Worm (Caenorhabditis elegans) whole organism, L4 larva: ENCODE data around the gene srh-282.

Experiments
- T26A8.4 ChIP-seq: fragments of 200-800 bp; sonication (Bioruptor generic); IDR thresholded peaks from 2 replicates; pipeline ENCODE4 v1.3.6; 2022; ENCODE audit warnings: missing genetic modification characterization, missing compliant biosample characterization
- daf-12 ChIP-seq: fragments of 150-350 bp; optimal IDR thresholded peaks from 2 replicates; lab custom pipeline; 2014; ENCODE audit warnings: missing biosample characterization, missing genetic modification reagents, missing genetic modification characterization
- duxl-1 ChIP-seq: sonication (generic microtip); optimal IDR thresholded peaks from 2 replicates; lab custom pipeline; 2016; ENCODE audit warnings: mild to moderate bottlenecking, missing genetic modification characterization, moderate library complexity, missing compliant biosample characterization; ENCODE audit not compliant: poor library complexity
- egl-27 ChIP-seq: sonication (generic microtip); optimal IDR thresholded peaks from 3 replicates; lab custom pipeline; 2017; ENCODE audit warnings: missing biosample characterization, missing genetic modification reagents, missing genetic modification characterization
- fkh-10 ChIP-seq: fragments of 150-350 bp; optimal IDR thresholded peaks from 2 replicates; lab custom pipeline; 2014; ENCODE audit warnings: missing biosample characterization, missing genetic modification reagents, missing genetic modification characterization
- hif-1 ChIP-seq, 2 experiments: sonication (generic microtip); optimal IDR thresholded peaks; 2 replicates each; lab custom pipeline; 2016 to 2017; ENCODE audit warnings: missing compliant biosample characterization in 2 of 2, missing genetic modification characterization in 2 of 2, missing genetic modification reagents in 2 of 2, missing genotype in 2 of 2, mild to moderate bottlenecking in 1 of 2
- jun-1 ChIP-seq: fragments of 150-350 bp; optimal IDR thresholded peaks from 2 replicates; lab custom pipeline; 2014; ENCODE audit warnings: missing biosample characterization, missing genetic modification reagents, missing genetic modification characterization
- lin-39 ChIP-seq: fragments of 150-350 bp; optimal IDR thresholded peaks from 2 replicates; lab custom pipeline; 2014; ENCODE audit warnings: missing biosample characterization, missing genetic modification reagents, missing genetic modification characterization
- nhr-237 ChIP-seq: sonication (generic microtip); optimal IDR thresholded peaks from 2 replicates; lab custom pipeline; 2017; ENCODE audit warnings: missing biosample characterization, missing genetic modification characterization
- nhr-42 ChIP-seq: fragments of 200-800 bp; sonication (Bioruptor generic); IDR thresholded peaks from 2 replicates; pipeline ENCODE4 v1.3.6; 2022; ENCODE audit warnings: missing genetic modification characterization, missing compliant biosample characterization
- nhr-77 ChIP-seq: fragments of 150-350 bp; optimal IDR thresholded peaks from 2 replicates; lab custom pipeline; 2014; ENCODE audit warnings: missing biosample characterization, missing genetic modification characterization
- set-16 ChIP-seq: fragments of 200-800 bp; sonication (Bioruptor generic); IDR thresholded peaks from 2 replicates; pipeline ENCODE4 v1.3.6; 2022; ENCODE audit warnings: missing genetic modification reagents, missing genetic modification characterization, missing compliant biosample characterization
- spr-1 ChIP-seq: sonication (generic microtip); optimal IDR thresholded peaks from 2 replicates; lab custom pipeline; 2016; ENCODE audit warnings: mild to moderate bottlenecking, missing genetic modification characterization, missing compliant biosample characterization

ce11 chrIV:282008-282407 is 8.8 kb upstream of the srh-282 start:
- TF ChIP-seq fkh-10 (GFP tag; lab: Kevin White, UChicago), result no peak
- no peak for TF ChIP-seq daf-12 (tag; lab: Kevin White, UChicago)
- TF ChIP-seq lin-39 (tag; lab: Kevin White, UChicago), result no peak
- no peak for TF ChIP-seq egl-27 (tag; lab: Kevin White, UChicago)
- no peak for TF ChIP-seq hif-1 (tag; optimal IDR thresholded peaks at IDR 0.05; lab: Kevin White, UChicago)
- TF ChIP-seq nhr-77 (tag; lab: Kevin White, UChicago), result no peak
- TF ChIP-seq spr-1, result no peak
- no peak for TF ChIP-seq nhr-42 (GFP tag; lab: Robert Waterston, UW)
- no peak for TF ChIP-seq T26A8.4 (GFP tag; lab: Robert Waterston, UW)
- TF ChIP-seq nhr-237 (tag; lab: Kevin White, UChicago), result no peak
- no peak for TF ChIP-seq duxl-1 (tag; lab: Kevin White, UChicago)
- no peak for TF ChIP-seq jun-1 (tag; lab: Kevin White, UChicago)
- TF ChIP-seq set-16 (GFP tag; lab: Robert Waterston, UW), result no peak
